Fruit fly (Drosophila melanogaster) whole organism, embryonic: ENCODE results near the gene Muc68Ca.

Experiments used
- Bgb ChIP-seq: fragments of 200-800 bp; sonication (Bioruptor generic); IDR thresholded peaks from 2 replicates; pipeline ENCODE4 v1.3.6; 2022; ENCODE audit warnings: missing biosample characterization, missing genetic modification characterization; ENCODE audit not compliant: partially characterized antibody
- CG10366 ChIP-seq: fragments of 200-800 bp; sonication (Bioruptor generic); IDR thresholded peaks from 2 replicates; pipeline ENCODE4 v1.3.6; 2022; ENCODE audit warnings: missing biosample characterization, missing genetic modification characterization
- CG14014 ChIP-seq: fragments of 200-800 bp; sonication (Bioruptor generic); IDR thresholded peaks from 2 replicates; pipeline ENCODE4 v1.3.6; 2022; ENCODE audit warnings: missing biosample characterization, missing genetic modification characterization
- CG1602 ChIP-seq: fragments of 200-800 bp; sonication (Bioruptor generic); optimal IDR thresholded peaks from 3 replicates; lab custom pipeline; 2016; ENCODE audit warnings: missing biosample characterization, missing genetic modification characterization
- CG18599 ChIP-seq: fragments of 200-800 bp; sonication (Bioruptor generic); optimal IDR thresholded peaks from 3 replicates; lab custom pipeline; 2017; ENCODE audit warnings: missing biosample characterization, missing genetic modification characterization, mild to moderate bottlenecking, moderate library complexity, missing genetic modification reagents
- CG2889 ChIP-seq: fragments of 200-800 bp; sonication (Bioruptor generic); IDR thresholded peaks from 3 replicates; pipeline ENCODE4 v1.3.6; 2022; ENCODE audit warnings: missing biosample characterization, missing genetic modification characterization
- CG31388 ChIP-seq: fragments of 200-800 bp; sonication (Bioruptor generic); optimal IDR thresholded peaks from 2 replicates; lab custom pipeline; 2016; ENCODE audit warnings: missing biosample characterization, missing genetic modification characterization
- CG31441 ChIP-seq: fragments of 200-800 bp; sonication (Bioruptor generic); IDR thresholded peaks from 2 replicates; pipeline ENCODE4 v1.3.6; 2022; ENCODE audit warnings: missing biosample characterization, missing genetic modification characterization
- CG3995 ChIP-seq: fragments of 200-800 bp; sonication (Bioruptor generic); optimal IDR thresholded peaks from 3 replicates; lab custom pipeline; 2016; ENCODE audit warnings: missing biosample characterization, missing genetic modification characterization
- CG4328 ChIP-seq: fragments of 200-800 bp; sonication (Bioruptor generic); optimal IDR thresholded peaks from 3 replicates; lab custom pipeline; 2017; ENCODE audit warnings: missing biosample characterization, missing genetic modification reagents, missing genetic modification characterization
- CG6854 ChIP-seq: fragments of 200-800 bp; sonication (Bioruptor generic); optimal IDR thresholded peaks from 3 replicates; lab custom pipeline; 2017; ENCODE audit warnings: missing biosample characterization, mild to moderate bottlenecking, missing genetic modification characterization
- CG7357 ChIP-seq: fragments of 200-800 bp; sonication (Bioruptor generic); IDR thresholded peaks from 3 replicates; pipeline ENCODE4 v1.3.6; 2022; ENCODE audit warnings: missing biosample characterization, missing genetic modification characterization
- CG7786 ChIP-seq: fragments of 200-800 bp; sonication (Bioruptor generic); optimal IDR thresholded peaks from 2 replicates; lab custom pipeline; 2016; ENCODE audit warnings: missing biosample characterization, missing genetic modification characterization
- CG8290 ChIP-seq, 3 experiments: fragments of 200-800 bp; sonication (Bioruptor generic); optimal IDR thresholded peaks; 2 replicates each; lab custom pipeline; 2016 to 2019; ENCODE audit warnings: missing biosample characterization in 3 of 3, missing genetic modification characterization in 3 of 3, mild to moderate bottlenecking in 2 of 3, moderate library complexity in 1 of 3
- CG9215 ChIP-seq: fragments of 200-800 bp; sonication (Bioruptor generic); IDR thresholded peaks from 2 replicates; pipeline ENCODE4 v1.3.6; 2022; ENCODE audit warnings: missing biosample characterization, missing genetic modification characterization
- CG9876 ChIP-seq: fragments of 200-800 bp; sonication (Bioruptor generic); optimal IDR thresholded peaks from 2 replicates; lab custom pipeline; 2016; ENCODE audit warnings: missing biosample characterization, missing genetic modification characterization
- Dek ChIP-seq: fragments of 200-800 bp; sonication (Bioruptor generic); optimal IDR thresholded peaks from 3 replicates; lab custom pipeline; 2019; ENCODE audit warnings: missing biosample characterization, mild to moderate bottlenecking, missing genetic modification characterization, moderate library complexity
- Ets97D ChIP-seq: fragments of 200-800 bp; sonication (Bioruptor generic); optimal IDR thresholded peaks from 3 replicates; lab custom pipeline; 2016; ENCODE audit warnings: missing biosample characterization, missing genetic modification characterization
- GATAe ChIP-seq: fragments of 200-800 bp; sonication (Bioruptor generic); conservative IDR thresholded peaks from 2 replicates; pipeline ENCODE4 v1.3.6; 2022; ENCODE audit warnings: missing biosample characterization, missing genetic modification characterization
- HLH3B ChIP-seq: fragments of 200-800 bp; sonication (Bioruptor generic); IDR thresholded peaks from 2 replicates; pipeline ENCODE4 v1.3.6; 2022; ENCODE audit warnings: missing biosample characterization, missing genetic modification characterization
- Hmr ChIP-seq: fragments of 200-800 bp; sonication (Bioruptor generic); optimal IDR thresholded peaks from 3 replicates; lab custom pipeline; 2017; ENCODE audit warnings: mild to moderate bottlenecking, missing biosample characterization, missing genetic modification reagents, missing genetic modification characterization
- Lpt ChIP-seq: fragments of >200 bp; optimal IDR thresholded peaks from 2 replicates; lab custom pipeline; 2018; ENCODE audit warnings: missing biosample characterization, missing genetic modification characterization
- MBD-R2 ChIP-seq: fragments of 200-800 bp; sonication (Bioruptor generic); IDR thresholded peaks from 2 replicates; pipeline ENCODE4 v1.3.6; 2022; ENCODE audit warnings: missing biosample characterization, missing genetic modification characterization
- Mad ChIP-seq: fragments of 200-800 bp; sonication (Bioruptor generic); optimal IDR thresholded peaks from 2 replicates; lab custom pipeline; 2016; ENCODE audit warnings: missing biosample characterization, missing genetic modification characterization
- NC2β ChIP-seq: fragments of 200-800 bp; sonication (Bioruptor generic); optimal IDR thresholded peaks from 2 replicates; lab custom pipeline; 2016; ENCODE audit warnings: missing biosample characterization, missing genetic modification characterization
- Pdp1 ChIP-seq, 2 experiments: fragments of 200-800 bp; sonication (Bioruptor generic); optimal IDR thresholded peaks; 3 replicates each; lab custom pipeline; 2016; ENCODE audit warnings: missing biosample characterization in 2 of 2, missing genetic modification characterization in 2 of 2, mild to moderate bottlenecking in 1 of 2, moderate library complexity in 1 of 2
- Rfx ChIP-seq: fragments of 200-800 bp; sonication (Bioruptor generic); IDR thresholded peaks from 2 replicates; pipeline ENCODE4 v1.3.6; 2022; ENCODE audit warnings: missing biosample characterization, missing genetic modification characterization
- Six4 ChIP-seq: fragments of 200-800 bp; sonication (Bioruptor generic); optimal IDR thresholded peaks from 2 replicates; lab custom pipeline; 2016; ENCODE audit warnings: missing biosample characterization, missing genetic modification characterization
- Vsx1 ChIP-seq: fragments of 200-800 bp; sonication (Bioruptor generic); optimal IDR thresholded peaks from 2 replicates; lab custom pipeline; 2017; ENCODE audit warnings: missing biosample characterization, mild to moderate bottlenecking, missing genetic modification characterization, missing genetic modification reagents
- ab ChIP-seq: fragments of 200-800 bp; sonication (Bioruptor generic); optimal IDR thresholded peaks from 2 replicates; lab custom pipeline; 2016; ENCODE audit warnings: missing biosample characterization, missing genetic modification characterization
- ap ChIP-seq: fragments of 200-800 bp; sonication (Bioruptor generic); IDR thresholded peaks from 2 replicates; pipeline ENCODE4 v1.3.6; 2022; ENCODE audit warnings: missing biosample characterization, missing genetic modification characterization
- ash1 ChIP-seq: fragments of 200-800 bp; sonication (Bioruptor generic); optimal IDR thresholded peaks from 2 replicates; lab custom pipeline; 2018; ENCODE audit warnings: missing biosample characterization, mild to moderate bottlenecking, missing genetic modification characterization
- cas ChIP-seq: fragments of 200-800 bp; sonication (Bioruptor generic); IDR thresholded peaks from 2 replicates; pipeline ENCODE4 v1.3.6; 2022; ENCODE audit warnings: missing biosample characterization, missing genetic modification characterization
- dan ChIP-seq: fragments of 200-800 bp; sonication (Bioruptor generic); IDR thresholded peaks from 2 replicates; pipeline ENCODE4 v1.3.6; 2022; ENCODE audit warnings: missing biosample characterization, missing genetic modification characterization
- ems ChIP-seq: fragments of 200-800 bp; sonication (Bioruptor generic); optimal IDR thresholded peaks from 3 replicates; lab custom pipeline; 2016; ENCODE audit warnings: missing biosample characterization, missing genetic modification characterization
- exex ChIP-seq: fragments of 200-800 bp; sonication (Bioruptor generic); optimal IDR thresholded peaks from 4 replicates; lab custom pipeline; 2018; ENCODE audit warnings: missing biosample characterization, mild to moderate bottlenecking, missing genetic modification characterization, moderate library complexity
- fd96Cb ChIP-seq: fragments of 200-800 bp; sonication (Bioruptor generic); optimal IDR thresholded peaks from 2 replicates; lab custom pipeline; 2018; ENCODE audit warnings: missing biosample characterization, mild to moderate bottlenecking, missing genetic modification characterization, moderate library complexity
- gcm ChIP-seq: fragments of 200-800 bp; sonication (Bioruptor generic); optimal IDR thresholded peaks from 2 replicates; lab custom pipeline; 2019; ENCODE audit warnings: missing biosample characterization, mild to moderate bottlenecking, missing genetic modification characterization, moderate library complexity
- h ChIP-seq: fragments of >200 bp; optimal IDR thresholded peaks from 2 replicates; lab custom pipeline; 2017
- jumu ChIP-seq: fragments of 200-800 bp; sonication (Bioruptor generic); optimal IDR thresholded peaks from 3 replicates; lab custom pipeline; 2016; ENCODE audit warnings: missing biosample characterization, missing genetic modification characterization
- klu ChIP-seq: fragments of 200-800 bp; sonication (Bioruptor generic); IDR thresholded peaks from 2 replicates; pipeline ENCODE4 v1.3.6; 2022; ENCODE audit warnings: missing biosample characterization, missing genetic modification characterization
- mam ChIP-seq: fragments of 200-800 bp; sonication (Bioruptor generic); optimal IDR thresholded peaks from 3 replicates; lab custom pipeline; 2016; ENCODE audit warnings: missing biosample characterization, missing genetic modification characterization
- nau ChIP-seq: fragments of 200-800 bp; sonication (Bioruptor generic); optimal IDR thresholded peaks from 3 replicates; lab custom pipeline; 2017; ENCODE audit warnings: missing biosample characterization, mild to moderate bottlenecking, missing genetic modification characterization, missing genetic modification reagents
- pb ChIP-seq: fragments of 200-800 bp; sonication (Bioruptor generic); optimal IDR thresholded peaks from 3 replicates; lab custom pipeline; 2016; ENCODE audit warnings: missing biosample characterization, missing genetic modification characterization
- shn ChIP-seq: fragments of 200-800 bp; sonication (Bioruptor generic); optimal IDR thresholded peaks from 3 replicates; lab custom pipeline; 2016; ENCODE audit warnings: missing biosample characterization, missing genetic modification characterization
- slou ChIP-seq: fragments of 200-800 bp; sonication (Bioruptor generic); optimal IDR thresholded peaks from 3 replicates; lab custom pipeline; 2016; ENCODE audit warnings: missing biosample characterization, missing genetic modification characterization
- sob ChIP-seq: fragments of 200-800 bp; sonication (Bioruptor generic); IDR thresholded peaks from 2 replicates; pipeline ENCODE4 v1.3.6; 2022; ENCODE audit warnings: missing biosample characterization, missing genetic modification characterization
- tup ChIP-seq: fragments of 200-800 bp; sonication (Bioruptor generic); optimal IDR thresholded peaks from 2 replicates; lab custom pipeline; 2016; ENCODE audit warnings: missing biosample characterization, mild to moderate bottlenecking, missing genetic modification characterization, moderate library complexity
- z ChIP-seq: fragments of 200-800 bp; sonication (Bioruptor generic); IDR thresholded peaks from 3 replicates; pipeline ENCODE4 v1.3.6; 2022; ENCODE audit warnings: missing biosample characterization, missing genetic modification characterization
- zen ChIP-seq: fragments of 200-800 bp; sonication (Bioruptor generic); optimal IDR thresholded peaks from 3 replicates; lab custom pipeline; 2018; ENCODE audit warnings: missing biosample characterization, mild to moderate bottlenecking, missing genetic modification characterization, moderate library complexity

Gene Muc68Ca

DNA sequence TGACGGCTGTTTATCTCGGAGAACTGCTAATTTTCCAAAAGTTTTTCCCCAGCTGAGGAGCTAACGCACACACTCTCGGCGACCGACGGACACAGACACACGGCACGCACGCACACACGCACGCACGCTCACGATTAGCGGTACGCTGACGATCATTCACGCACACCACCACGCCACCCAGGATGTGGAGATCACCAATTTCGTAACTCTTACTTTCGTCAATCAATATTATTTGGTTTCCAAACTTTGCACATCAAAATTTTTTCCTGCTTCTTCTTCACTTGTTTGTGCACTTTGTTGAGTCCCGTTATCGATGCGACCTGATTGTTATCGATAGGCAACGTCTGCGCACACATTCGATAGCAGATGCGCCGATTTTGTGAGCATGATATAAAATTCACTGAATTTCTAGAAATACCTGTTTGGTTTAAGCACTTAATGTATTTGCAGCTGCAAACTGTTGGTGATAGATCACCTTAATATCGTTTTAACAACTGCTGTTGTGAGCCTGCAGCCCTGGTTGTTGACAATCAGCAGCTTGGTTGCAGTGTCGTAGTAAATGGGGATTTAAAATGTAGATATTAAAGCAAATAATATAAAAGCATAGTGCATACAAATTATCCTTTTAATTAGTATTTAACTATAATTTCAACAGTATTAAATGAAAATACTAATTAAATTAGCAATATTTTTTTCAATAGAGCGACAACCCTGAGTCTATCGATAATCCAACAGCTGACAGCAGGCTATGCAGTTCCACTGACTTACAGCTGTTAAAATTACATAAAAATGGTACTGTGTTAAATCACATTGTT is 57.7 kb downstream of the Muc68Ca start, which contains the start of the genes CG7394 and Mob2 (continued):
- peak; percentile 61 to 91 for TF ChIP-seq Pdp1 (GFP tag; optimal IDR thresholded peaks at IDR 0.05; lab: Kevin White, UChicago)
- TF ChIP-seq Rfx (GFP tag; lab: Robert Waterston, UW): peak; percentile 94
- TF ChIP-seq Hmr (GFP tag; lab: Kevin White, UChicago): peak; percentile 88
- peak; percentile 59 for TF ChIP-seq Vsx1 (GFP tag; lab: Kevin White, UChicago)
- TF ChIP-seq ab: no peak
- TF ChIP-seq nau (GFP tag; lab: Kevin White, UChicago): peak; percentile 63
- peak; percentile 61 for TF ChIP-seq CG3995 (GFP tag; lab: Kevin White, UChicago)
- peak; percentile 86 for TF ChIP-seq CG9215 (GFP tag; lab: Robert Waterston, UW)
- peak; percentile 84 for TF ChIP-seq Mad (GFP tag; lab: Kevin White, UChicago)
- peak; percentile 74 for TF ChIP-seq jumu (GFP tag; lab: Kevin White, UChicago)
- peak; percentile 84 for TF ChIP-seq CG7786
- TF ChIP-seq sob (GFP tag; lab: Robert Waterston, UW): peak; percentile 93
- peak; percentile 91 for TF ChIP-seq HLH3B (GFP tag; lab: Robert Waterston, UW)
- peak; percentile 84 for TF ChIP-seq CG31441 (GFP tag; lab: Robert Waterston, UW)
- peak; percentile 81 for TF ChIP-seq Dek (tag; lab: Kevin White, UChicago)
- TF ChIP-seq CG18599 (GFP tag; lab: Kevin White, UChicago): peak; percentile 87
- peak; percentile 83 for TF ChIP-seq Bgb (GFP tag; lab: Robert Waterston, UW)
- TF ChIP-seq Ets97D (GFP tag; lab: Kevin White, UChicago): peak; percentile 86
- peak; percentile 88 for TF ChIP-seq ap
- TF ChIP-seq dan (GFP tag; lab: Robert Waterston, UW): no peak; the same call in 1 of the 2 replicates
- peak; percentile 68 for TF ChIP-seq exex (tag; lab: Kevin White, UChicago)
- TF ChIP-seq CG14014: peak; percentile 92
- no peak for TF ChIP-seq h (lab: Kevin White, UChicago)
- peak; percentile 79 for TF ChIP-seq zen (tag; lab: Kevin White, UChicago)
- TF ChIP-seq z: peak; percentile 62; the same call in 2 of the 3 replicates
- TF ChIP-seq CG6854 (GFP tag; lab: Kevin White, UChicago): no peak
- peak; percentile 85 for TF ChIP-seq CG4328 (GFP tag; lab: Kevin White, UChicago)
- peak; percentile 89 for TF ChIP-seq CG1602 (GFP tag; lab: Kevin White, UChicago)
- TF ChIP-seq pb (GFP tag; lab: Kevin White, UChicago): peak; percentile 57
- peak; percentile 90 for TF ChIP-seq Six4 (GFP tag; lab: Kevin White, UChicago)
- TF ChIP-seq gcm (GFP tag; lab: Kevin White, UChicago): peak; percentile 74
- TF ChIP-seq klu (GFP tag; lab: Robert Waterston, UW): peak; percentile 80
- peak; percentile 87 for TF ChIP-seq fd96Cb (tag; lab: Kevin White, UChicago)
- TF ChIP-seq CG31388 (GFP tag; lab: Kevin White, UChicago): peak; percentile 82
- TF ChIP-seq mam: peak; percentile 89
- peak; percentile 83; the same call in 2 of the 3 replicates for TF ChIP-seq CG2889 (GFP tag; lab: Robert Waterston, UW)
- peak; percentile 59 for TF ChIP-seq shn (GFP tag; lab: Kevin White, UChicago)
- peak; percentile 84 for TF ChIP-seq NC2β (GFP tag; lab: Kevin White, UChicago)
- TF ChIP-seq ash1 (GFP tag; lab: Kevin White, UChicago): peak; percentile 28
- TF ChIP-seq CG8290 (GFP tag; optimal IDR thresholded peaks at IDR 0.05; lab: Kevin White, UChicago): peak; percentile 89
- peak; percentile 81 to 92 for TF ChIP-seq CG8290 (tag; optimal IDR thresholded peaks at IDR 0.05; lab: Kevin White, UChicago)
- peak; percentile 64 for TF ChIP-seq GATAe (GFP tag; lab: Robert Waterston, UW)
- peak; percentile 81 for TF ChIP-seq MBD-R2 (GFP tag; lab: Robert Waterston, UW)
- TF ChIP-seq slou (GFP tag; lab: Kevin White, UChicago): peak; percentile 88
- TF ChIP-seq Lpt: no peak
- peak; percentile 68 for TF ChIP-seq cas (GFP tag; lab: Robert Waterston, UW)
- peak; percentile 83 for TF ChIP-seq ems (GFP tag; lab: Kevin White, UChicago)
- TF ChIP-seq CG10366: peak; percentile 93
- peak; percentile 80 for TF ChIP-seq CG7357 (GFP tag; lab: Robert Waterston, UW)
- TF ChIP-seq CG9876: peak; percentile 58
- TF ChIP-seq tup (GFP tag; lab: Kevin White, UChicago): peak; percentile 86
